Worm (Caenorhabditis elegans) whole organism, L4 larva: ENCODE results near the gene nhr-260.

ENCODE experiments used
- aha-1 ChIP-seq: fragments of 150-350 bp; peaks from one replicate; lab custom pipeline; 2014; ENCODE audit warnings: missing biosample characterization, missing genetic modification characterization
- lsy-2 ChIP-seq, 2 experiments: fragments of 150-350 bp in 1 of 2; sonication (generic microtip) in 1 of 2; optimal IDR thresholded peaks; 2 replicates each; lab custom pipeline; 2014 to 2017; ENCODE audit warnings: missing biosample characterization in 2 of 2, missing genetic modification characterization in 2 of 2
- unc-62 ChIP-seq, 3 experiments: fragments of 150-350 bp in 1 of 3; sonication (generic microtip); optimal IDR thresholded peaks in 2 of 3; peaks in 1 of 3; 1 replicate in 1 of 3; 2 replicates in 2 of 3; lab custom pipeline; 2014 to 2017; ENCODE audit warnings: missing biosample characterization in 3 of 3, missing genetic modification characterization in 3 of 3, missing genetic modification reagents in 3 of 3, missing genotype in 1 of 3
- ztf-11 ChIP-seq: fragments of 150-350 bp; optimal IDR thresholded peaks from 2 replicates; lab custom pipeline; 2014; ENCODE audit warnings: missing biosample characterization, missing genetic modification characterization

ce11 chrV:1505995-1506394 is 5.4 kb downstream of the nhr-260 start, which contains the start of gene sru-28:
- TF ChIP-seq aha-1 (tag; lab: Kevin White, UChicago): no peak
- no peak for TF ChIP-seq lsy-2 (tag; optimal IDR thresholded peaks at IDR 0.05; lab: Kevin White, UChicago)
- no peak for TF ChIP-seq ztf-11 (tag; lab: Kevin White, UChicago)
- TF ChIP-seq unc-62 (GFP tag; optimal IDR thresholded peaks at IDR 0.05 in 1 of 2; lab: Kevin White, UChicago): no peak
- no peak for TF ChIP-seq unc-62 (tag; optimal IDR thresholded peaks at IDR 0.05; lab: Kevin White, UChicago)
